Fruit fly (Drosophila melanogaster) whole organism, prepupa: Measurements from ENCODE around the gene laf.

Experiments
- CG1621 ChIP-seq: fragments of 200-800 bp; sonication (Bioruptor generic); optimal IDR thresholded peaks from 3 replicates; lab custom pipeline; 2018; ENCODE audit warnings: missing biosample characterization, mild to moderate bottlenecking, missing genetic modification characterization
- CG8319 ChIP-seq: fragments of 200-800 bp; sonication (Bioruptor generic); optimal IDR thresholded peaks from 3 replicates; lab custom pipeline; 2016; ENCODE audit warnings: missing biosample characterization, missing genetic modification characterization
- CG8632 ChIP-seq: fragments of 200-800 bp; sonication (Bioruptor generic); optimal IDR thresholded peaks from 3 replicates; lab custom pipeline; 2016; ENCODE audit warnings: missing biosample characterization, missing genetic modification characterization
- Ets21C ChIP-seq: fragments of 200-800 bp; sonication (Bioruptor generic); optimal IDR thresholded peaks from 3 replicates; lab custom pipeline; 2016; ENCODE audit warnings: missing biosample characterization, missing genetic modification characterization
- Hr39 ChIP-seq: fragments of 200-800 bp; sonication (Bioruptor generic); optimal IDR thresholded peaks from 2 replicates; lab custom pipeline; 2016; ENCODE audit warnings: missing biosample characterization, missing genetic modification characterization
- Sox102F ChIP-seq: fragments of 200-800 bp; sonication (Bioruptor generic); optimal IDR thresholded peaks from 2 replicates; lab custom pipeline; 2016; ENCODE audit warnings: missing biosample characterization, mild to moderate bottlenecking, missing genetic modification characterization
- eg ChIP-seq: fragments of 200-800 bp; sonication (Bioruptor generic); IDR thresholded peaks from 3 replicates; pipeline ENCODE4 v1.3.6; 2022; ENCODE audit warnings: missing biosample characterization, missing genetic modification characterization
- fd85E ChIP-seq: fragments of 200-800 bp; sonication (Bioruptor generic); optimal IDR thresholded peaks from 3 replicates; lab custom pipeline; 2016; ENCODE audit warnings: missing biosample characterization, missing genetic modification characterization
- lz ChIP-seq: fragments of 200-800 bp; sonication (Bioruptor generic); optimal IDR thresholded peaks from 3 replicates; lab custom pipeline; 2016; ENCODE audit warnings: missing biosample characterization, missing genetic modification characterization
- net ChIP-seq: fragments of 200-800 bp; sonication (Bioruptor generic); optimal IDR thresholded peaks from 3 replicates; lab custom pipeline; 2016; ENCODE audit warnings: missing biosample characterization, missing genetic modification characterization
- ss ChIP-seq, 2 experiments: fragments of 200-800 bp; sonication (Bioruptor generic); optimal IDR thresholded peaks; 2 replicates in 1 of 2; 3 replicates in 1 of 2; lab custom pipeline; 2017 to 2018; ENCODE audit warnings: mild to moderate bottlenecking in 2 of 2, missing biosample characterization in 2 of 2, missing genetic modification characterization in 2 of 2, moderate library complexity in 1 of 2
- svp ChIP-seq: fragments of 200-800 bp; sonication (Bioruptor generic); peaks from one replicate; lab custom pipeline; 2016; ENCODE audit warnings: missing biosample characterization, missing genetic modification characterization
- topi ChIP-seq: fragments of 200-800 bp; sonication (Bioruptor generic); optimal IDR thresholded peaks from 3 replicates; lab custom pipeline; 2016; ENCODE audit warnings: missing biosample characterization, missing genetic modification characterization
- vri ChIP-seq: fragments of 200-800 bp; sonication (Bioruptor generic); optimal IDR thresholded peaks from 3 replicates; lab custom pipeline; 2016; ENCODE audit warnings: missing biosample characterization, mild to moderate bottlenecking, missing genetic modification characterization

DNA sequence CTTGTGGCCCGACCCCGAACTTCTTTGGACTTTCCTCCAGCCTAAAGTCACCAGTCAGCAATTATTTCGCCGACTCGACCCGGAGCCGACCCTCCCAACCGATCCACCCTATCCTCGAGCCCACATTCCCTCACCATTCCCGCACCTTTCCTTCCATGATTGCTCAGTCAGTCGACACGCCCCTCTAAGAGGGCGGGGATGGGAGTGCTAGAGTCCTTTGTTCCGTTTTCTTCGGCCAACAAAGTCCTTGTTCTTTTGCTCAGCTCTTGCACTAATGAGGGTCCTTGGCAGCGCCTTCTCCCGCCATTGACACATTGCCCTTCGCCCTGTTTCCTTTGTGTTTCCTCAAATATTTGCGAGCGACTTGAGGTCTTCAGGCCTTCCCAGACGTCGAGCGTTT is 33.0 kb downstream of the laf start:
- TF ChIP-seq Hr39 (GFP tag; lab: Kevin White, UChicago) (no peak), Sox102F (GFP tag; lab: Kevin White, UChicago) (no peak), ss (GFP tag; optimal IDR thresholded peaks at IDR 0.05; lab: Kevin White, UChicago) (no peak), net (no peak), topi (GFP tag; lab: Kevin White, UChicago) (no peak), Ets21C (no peak), eg (no peak), svp (no peak), fd85E (no peak), CG8319 (GFP tag; lab: Kevin White, UChicago) (no peak), CG1621 (no peak), vri (GFP tag; lab: Kevin White, UChicago) (no peak), CG8632 (no peak), lz (GFP tag; lab: Kevin White, UChicago) (no peak)
